Fruit fly (Drosophila melanogaster) whole organism, embryonic: ENCODE measurements around the gene CG1764.

ENCODE experiments used
- CG15269 ChIP-seq: fragments of 200-800 bp; sonication (Bioruptor generic); optimal IDR thresholded peaks from 2 replicates; lab custom pipeline; 2018; ENCODE audit warnings: missing biosample characterization, mild to moderate bottlenecking, missing genetic modification characterization, moderate library complexity
- Dip2 ChIP-seq: fragments of 200-800 bp; sonication (Bioruptor generic); IDR thresholded peaks from 2 replicates; pipeline ENCODE4 v1.3.6; 2022; ENCODE audit warnings: missing biosample characterization, missing genetic modification characterization

DNA sequence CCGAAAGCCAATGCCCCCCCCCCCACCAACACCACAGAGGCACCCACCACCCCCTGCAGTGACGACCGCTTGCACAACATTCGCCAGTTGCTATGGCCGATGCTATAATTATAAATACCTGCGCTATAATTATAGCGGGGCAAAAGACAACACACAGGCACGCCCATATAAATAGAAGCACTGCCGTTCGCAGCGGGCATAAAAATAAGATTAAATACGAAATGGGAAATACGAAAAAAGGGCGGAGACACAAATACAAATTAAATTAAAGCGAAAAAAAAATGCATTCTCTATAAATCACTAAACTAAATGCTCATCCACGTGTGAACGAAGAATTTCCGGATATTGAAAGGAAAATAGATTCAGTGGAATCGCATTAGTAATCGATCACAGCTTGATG is 28.8 kb downstream of the CG1764 start:
- TF ChIP-seq CG15269 (tag; lab: Kevin White, UChicago) (no peak), Dip2 (no peak)
